Worm (Caenorhabditis elegans) whole organism, L4 larva: ENCODE data around the gene pha-2.

ENCODE experiments used
- ceh-62 ChIP-seq: sonication (generic microtip); optimal IDR thresholded peaks from 2 replicates; lab custom pipeline; 2017; ENCODE audit warnings: missing biosample characterization, missing genetic modification characterization
- fos-1 ChIP-seq: fragments of 150-350 bp; optimal IDR thresholded peaks from 2 replicates; lab custom pipeline; 2014; ENCODE audit warnings: missing biosample characterization, missing genetic modification characterization
- lin-13 ChIP-seq: fragments of 150-350 bp; optimal IDR thresholded peaks from 2 replicates; lab custom pipeline; 2014; ENCODE audit warnings: missing biosample characterization, missing genetic modification reagents, missing genetic modification characterization
- lin-39 ChIP-seq: fragments of 150-350 bp; optimal IDR thresholded peaks from 2 replicates; lab custom pipeline; 2014; ENCODE audit warnings: missing biosample characterization, missing genetic modification reagents, missing genetic modification characterization
- nhr-102 ChIP-seq: sonication (generic microtip); optimal IDR thresholded peaks from 2 replicates; lab custom pipeline; 2016; ENCODE audit warnings: mild to moderate bottlenecking, missing genetic modification characterization, moderate library complexity, missing compliant biosample characterization
- nhr-6 ChIP-seq: fragments of 150-350 bp; optimal IDR thresholded peaks from 2 replicates; lab custom pipeline; 2014; ENCODE audit warnings: missing biosample characterization, missing genetic modification characterization
- nhr-77 ChIP-seq: fragments of 150-350 bp; optimal IDR thresholded peaks from 2 replicates; lab custom pipeline; 2014; ENCODE audit warnings: missing biosample characterization, missing genetic modification characterization
- skn-1 ChIP-seq: fragments of 150-350 bp; optimal IDR thresholded peaks from 2 replicates; lab custom pipeline; 2014; ENCODE audit warnings: missing biosample characterization, missing genetic modification characterization
- unc-62 ChIP-seq, 3 experiments: fragments of 150-350 bp in 1 of 3; sonication (generic microtip); optimal IDR thresholded peaks in 2 of 3; peaks in 1 of 3; 1 replicate in 1 of 3; 2 replicates in 2 of 3; lab custom pipeline; 2014 to 2017; ENCODE audit warnings: missing biosample characterization in 3 of 3, missing genetic modification characterization in 3 of 3, missing genetic modification reagents in 3 of 3, missing genotype in 1 of 3

DNA sequence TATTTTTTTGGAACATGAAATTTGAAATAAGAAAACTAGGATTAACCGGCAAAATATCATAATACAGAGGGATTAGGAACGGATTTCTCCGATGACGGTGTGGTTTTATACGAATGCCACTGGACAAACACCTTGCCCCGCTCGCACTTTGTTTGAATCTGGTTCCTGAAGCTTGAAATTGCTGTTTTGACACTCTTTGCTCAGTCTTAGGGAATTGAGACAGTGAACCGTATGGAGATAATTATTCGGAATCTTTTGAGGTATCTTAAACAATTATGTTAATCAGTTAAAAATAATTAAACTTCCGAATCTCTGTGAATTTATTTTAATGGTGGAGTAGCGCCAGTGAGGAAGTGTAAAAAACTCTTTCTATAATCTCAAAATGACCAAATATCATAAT, 37.3 kb downstream of the pha-2 start, which contains the start of gene F13C5.3:
- no peak for TF ChIP-seq skn-1 (tag; lab: Kevin White, UChicago)
- no peak for TF ChIP-seq fos-1
- no peak for TF ChIP-seq nhr-6
- TF ChIP-seq ceh-62 = no peak
- no peak for TF ChIP-seq nhr-102 (tag; lab: Kevin White, UChicago)
- TF ChIP-seq lin-39 = no peak
- no peak for TF ChIP-seq nhr-77 (tag; lab: Kevin White, UChicago)
- peak in 1 of 2 experiments; percentile 13 for TF ChIP-seq unc-62 (GFP tag; optimal IDR thresholded peaks at IDR 0.05 in 1 of 2; lab: Kevin White, UChicago)
- TF ChIP-seq unc-62 (tag; optimal IDR thresholded peaks at IDR 0.05; lab: Kevin White, UChicago) = no peak
- no peak for TF ChIP-seq lin-13 (GFP tag; lab: Kevin White, UChicago)
